Fruit fly (Drosophila melanogaster) whole organism, embryonic: ENCODE measurements around the gene CG17329.

Experiments
- Awh ChIP-seq: fragments of 200-800 bp; sonication (Bioruptor generic); IDR thresholded peaks from 2 replicates; pipeline ENCODE4, ENCODE4 v1.3.6; 2022; ENCODE audit warnings: missing biosample characterization, missing genetic modification characterization
- Bteb2 ChIP-seq: fragments of 200-800 bp; sonication (Bioruptor generic); optimal IDR thresholded peaks from 2 replicates; lab custom pipeline; 2016; ENCODE audit warnings: missing biosample characterization, missing genetic modification characterization
- CG10431 ChIP-seq: fragments of 200-800 bp; sonication (Bioruptor generic); optimal IDR thresholded peaks from 3 replicates; lab custom pipeline; 2018; ENCODE audit warnings: missing biosample characterization, mild to moderate bottlenecking, missing genetic modification characterization
- CG10543 ChIP-seq: fragments of 200-800 bp; sonication (Bioruptor generic); optimal IDR thresholded peaks from 3 replicates; lab custom pipeline; 2017; ENCODE audit warnings: missing biosample characterization, mild to moderate bottlenecking, missing genetic modification characterization, moderate library complexity
- CG10979 ChIP-seq: fragments of 200-800 bp; sonication (Bioruptor generic); optimal IDR thresholded peaks from 2 replicates; lab custom pipeline; 2018; ENCODE audit warnings: missing biosample characterization, mild to moderate bottlenecking, missing genetic modification characterization, moderate library complexity
- CG14860 ChIP-seq: fragments of 200-800 bp; sonication (Bioruptor generic); IDR thresholded peaks from 3 replicates; pipeline ENCODE4 v1.3.6; 2022; ENCODE audit warnings: missing biosample characterization, missing genetic modification characterization; ENCODE audit not compliant: partially characterized antibody
- CG16815 ChIP-seq: fragments of 200-800 bp; sonication (Bioruptor generic); optimal IDR thresholded peaks from 3 replicates; lab custom pipeline; 2017; ENCODE audit warnings: missing biosample characterization, mild to moderate bottlenecking, missing genetic modification characterization
- CG18476 ChIP-seq: fragments of 200-800 bp; sonication (Bioruptor generic); optimal IDR thresholded peaks from 2 replicates; lab custom pipeline; 2016; ENCODE audit warnings: missing biosample characterization, mild to moderate bottlenecking, missing genetic modification characterization
- CG2889 ChIP-seq: fragments of 200-800 bp; sonication (Bioruptor generic); IDR thresholded peaks from 3 replicates; pipeline ENCODE4 v1.3.6; 2022; ENCODE audit warnings: missing biosample characterization, missing genetic modification characterization
- CG30431 ChIP-seq: fragments of 200-800 bp; sonication (Bioruptor generic); optimal IDR thresholded peaks from 2 replicates; lab custom pipeline; 2017; ENCODE audit warnings: missing biosample characterization, missing genetic modification characterization
- CG32767 ChIP-seq: fragments of 200-800 bp; sonication (Bioruptor generic); IDR thresholded peaks from 2 replicates; pipeline ENCODE4 v1.3.6; 2022; ENCODE audit warnings: missing biosample characterization, missing genetic modification characterization
- CG32772 ChIP-seq: fragments of 200-800 bp; sonication (Bioruptor generic); IDR thresholded peaks from 2 replicates; pipeline ENCODE4 v1.3.6; 2022; ENCODE audit warnings: missing biosample characterization, missing genetic modification characterization
- CG33557 ChIP-seq: fragments of 200-800 bp; sonication (Bioruptor generic); optimal IDR thresholded peaks from 2 replicates; lab custom pipeline; 2019; ENCODE audit warnings: missing biosample characterization, mild to moderate bottlenecking, missing genetic modification characterization, moderate library complexity
- CG3995 ChIP-seq: fragments of 200-800 bp; sonication (Bioruptor generic); optimal IDR thresholded peaks from 3 replicates; lab custom pipeline; 2016; ENCODE audit warnings: missing biosample characterization, missing genetic modification characterization
- CG6689 ChIP-seq: fragments of 200-800 bp; sonication (Bioruptor generic); IDR thresholded peaks from 2 replicates; pipeline ENCODE4 v1.3.6; 2022; ENCODE audit warnings: missing biosample characterization, missing genetic modification characterization
- CG6765 ChIP-seq: fragments of 200-800 bp; sonication (Bioruptor generic); optimal IDR thresholded peaks from 3 replicates; lab custom pipeline; 2017; ENCODE audit warnings: missing biosample characterization, mild to moderate bottlenecking, missing genetic modification characterization
- CG7963 ChIP-seq: fragments of 200-800 bp; sonication (Bioruptor generic); IDR thresholded peaks from 3 replicates; pipeline ENCODE4 v1.3.6; 2022; ENCODE audit warnings: missing biosample characterization, missing genetic modification characterization; ENCODE audit not compliant: partially characterized antibody
- CG8089 ChIP-seq: fragments of 200-800 bp; sonication (Bioruptor generic); optimal IDR thresholded peaks from 3 replicates; lab custom pipeline; 2016; ENCODE audit warnings: missing biosample characterization, missing genetic modification characterization
- CG9437 ChIP-seq: fragments of 200-800 bp; sonication (Bioruptor generic); optimal IDR thresholded peaks from 2 replicates; lab custom pipeline; 2018; ENCODE audit warnings: missing biosample characterization, mild to moderate bottlenecking, missing genetic modification characterization
- CG9932 ChIP-seq: fragments of 200-800 bp; sonication (Bioruptor generic); IDR thresholded peaks from 2 replicates; pipeline ENCODE4 v1.3.6; 2022; ENCODE audit warnings: missing biosample characterization, missing genetic modification characterization
- D ChIP-seq, 2 experiments: fragments of 200-800 bp in 1 of 2; fragments of >200 bp in 1 of 2; sonication (Bioruptor generic) in 1 of 2; optimal IDR thresholded peaks; 2 replicates in 1 of 2; 3 replicates in 1 of 2; lab custom pipeline; 2017; ENCODE audit warnings: mild to moderate bottlenecking in 1 of 2, missing biosample characterization in 1 of 2, missing genetic modification characterization in 1 of 2, missing genetic modification reagents in 1 of 2
- Dbx ChIP-seq: fragments of 200-800 bp; sonication (Bioruptor generic); IDR thresholded peaks from 3 replicates; pipeline ENCODE4 v1.3.6; 2022; ENCODE audit warnings: missing biosample characterization, missing genetic modification characterization
- Doc2 ChIP-seq: fragments of 200-800 bp; sonication (Bioruptor generic); IDR thresholded peaks from 2 replicates; pipeline ENCODE4 v1.3.6; 2022; ENCODE audit warnings: missing biosample characterization, missing genetic modification characterization
- Drgx ChIP-seq: fragments of 200-800 bp; sonication (Bioruptor generic); IDR thresholded peaks from 2 replicates; pipeline ENCODE4 v1.3.6; 2022; ENCODE audit warnings: missing biosample characterization, missing genetic modification characterization
- HLH3B ChIP-seq: fragments of 200-800 bp; sonication (Bioruptor generic); IDR thresholded peaks from 2 replicates; pipeline ENCODE4 v1.3.6; 2022; ENCODE audit warnings: missing biosample characterization, missing genetic modification characterization
- HLH4C ChIP-seq: fragments of 200-800 bp; sonication (Bioruptor generic); IDR thresholded peaks from 3 replicates; pipeline ENCODE4 v1.3.6; 2022; ENCODE audit warnings: missing biosample characterization, missing genetic modification characterization; ENCODE audit not compliant: partially characterized antibody
- Hsf ChIP-seq: fragments of 200-800 bp; sonication (Bioruptor generic); optimal IDR thresholded peaks from 3 replicates; lab custom pipeline; 2016; ENCODE audit warnings: missing biosample characterization, missing genetic modification characterization
- Jarid2 ChIP-seq: fragments of 200-800 bp; sonication (Bioruptor generic); optimal IDR thresholded peaks from 3 replicates; lab custom pipeline; 2017; ENCODE audit warnings: mild to moderate bottlenecking, missing biosample characterization, missing genetic modification reagents, missing genetic modification characterization
- Kr ChIP-seq: fragments of 200-800 bp; sonication (Bioruptor generic); optimal IDR thresholded peaks from 2 replicates; lab custom pipeline; 2017; ENCODE audit warnings: missing biosample characterization, mild to moderate bottlenecking, missing genetic modification characterization
- Lim3 ChIP-seq: fragments of 200-800 bp; sonication (Bioruptor generic); IDR thresholded peaks from 2 replicates; pipeline ENCODE4 v1.3.6; 2022; ENCODE audit warnings: missing biosample characterization, missing genetic modification characterization
- Med ChIP-seq: fragments of 200-800 bp; sonication (Bioruptor generic); peaks from one replicate; lab custom pipeline; 2016; ENCODE audit warnings: missing biosample characterization, missing genetic modification characterization, mild to moderate bottlenecking, inconsistent platforms, moderate library complexity
- NK7.1 ChIP-seq: fragments of 200-800 bp; sonication (Bioruptor generic); optimal IDR thresholded peaks from 3 replicates; lab custom pipeline; 2016; ENCODE audit warnings: missing biosample characterization, missing genetic modification characterization
- Nf-YB ChIP-seq: fragments of 200-800 bp; sonication (Bioruptor generic); optimal IDR thresholded peaks from 3 replicates; lab custom pipeline; 2019; ENCODE audit warnings: missing biosample characterization, mild to moderate bottlenecking, missing genetic modification characterization, moderate library complexity
- cad ChIP-seq: fragments of >200 bp; optimal IDR thresholded peaks from 2 replicates; lab custom pipeline; 2017; ENCODE audit warnings: missing biosample characterization, missing genetic modification characterization
- cas ChIP-seq: fragments of 200-800 bp; sonication (Bioruptor generic); IDR thresholded peaks from 2 replicates; pipeline ENCODE4 v1.3.6; 2022; ENCODE audit warnings: missing biosample characterization, missing genetic modification characterization
- dati ChIP-seq: fragments of 200-800 bp; sonication (Bioruptor generic); IDR thresholded peaks from 2 replicates; pipeline ENCODE4 v1.3.6; 2022; ENCODE audit warnings: missing biosample characterization, missing genetic modification characterization
- emc ChIP-seq: fragments of 200-800 bp; sonication (Bioruptor generic); optimal IDR thresholded peaks from 2 replicates; lab custom pipeline; 2016; ENCODE audit warnings: missing biosample characterization, missing genetic modification characterization
- fd64A ChIP-seq: fragments of 200-800 bp; sonication (Bioruptor generic); optimal IDR thresholded peaks from 3 replicates; lab custom pipeline; 2018; ENCODE audit warnings: missing biosample characterization, mild to moderate bottlenecking, missing genetic modification characterization
- gsb ChIP-seq: fragments of 200-800 bp; sonication (Bioruptor generic); IDR thresholded peaks from 2 replicates; pipeline ENCODE4 v1.3.6; 2022; ENCODE audit warnings: missing biosample characterization, missing genetic modification characterization
- gsb-n ChIP-seq: fragments of 200-800 bp; sonication (Bioruptor generic); optimal IDR thresholded peaks from 3 replicates; lab custom pipeline; 2018; ENCODE audit warnings: missing biosample characterization, mild to moderate bottlenecking, missing genetic modification characterization
- hb ChIP-seq: fragments of 200-800 bp; sonication (Bioruptor generic); IDR thresholded peaks from 3 replicates; pipeline ENCODE4 v1.3.6; 2022; ENCODE audit warnings: missing biosample characterization, missing genetic modification characterization; ENCODE audit not compliant: partially characterized antibody
- hbn ChIP-seq: fragments of 200-800 bp; sonication (Bioruptor generic); IDR thresholded peaks from 2 replicates; pipeline ENCODE4 v1.3.6; 2022; ENCODE audit warnings: missing biosample characterization, missing genetic modification characterization; ENCODE audit not compliant: partially characterized antibody
- lmd ChIP-seq: fragments of 200-800 bp; sonication (Bioruptor generic); IDR thresholded peaks from 2 replicates; pipeline ENCODE4 v1.3.6; 2022; ENCODE audit warnings: missing biosample characterization, missing genetic modification characterization
- nerfin-2 ChIP-seq: fragments of 200-800 bp; sonication (Bioruptor generic); IDR thresholded peaks from 2 replicates; pipeline ENCODE4 v1.3.6; 2022; ENCODE audit warnings: missing biosample characterization, missing genetic modification characterization; ENCODE audit not compliant: partially characterized antibody
- nom ChIP-seq: fragments of 200-800 bp; sonication (Bioruptor generic); optimal IDR thresholded peaks from 2 replicates; lab custom pipeline; 2017; ENCODE audit warnings: missing biosample characterization, missing genetic modification characterization, mild to moderate bottlenecking, moderate library complexity, missing genetic modification reagents
- so ChIP-seq: fragments of 200-800 bp; sonication (Bioruptor generic); IDR thresholded peaks from 3 replicates; pipeline ENCODE4 v1.3.6; 2022; ENCODE audit warnings: missing biosample characterization, missing genetic modification characterization
- tio ChIP-seq: fragments of 200-800 bp; sonication (Bioruptor generic); optimal IDR thresholded peaks from 2 replicates; lab custom pipeline; 2017; ENCODE audit warnings: missing biosample characterization, missing genetic modification characterization, inconsistent platforms
- vfl ChIP-seq: fragments of 200-800 bp; sonication (Bioruptor generic); optimal IDR thresholded peaks from 2 replicates; lab custom pipeline; 2016; ENCODE audit warnings: missing biosample characterization, missing genetic modification characterization
- vvl ChIP-seq: fragments of 200-800 bp; sonication (Bioruptor generic); IDR thresholded peaks from 2 replicates; pipeline ENCODE4 v1.3.6; 2022; ENCODE audit warnings: missing biosample characterization, missing genetic modification characterization
- z ChIP-seq: fragments of 200-800 bp; sonication (Bioruptor generic); IDR thresholded peaks from 3 replicates; pipeline ENCODE4 v1.3.6; 2022; ENCODE audit warnings: missing biosample characterization, missing genetic modification characterization

Gene CG17329

DNA sequence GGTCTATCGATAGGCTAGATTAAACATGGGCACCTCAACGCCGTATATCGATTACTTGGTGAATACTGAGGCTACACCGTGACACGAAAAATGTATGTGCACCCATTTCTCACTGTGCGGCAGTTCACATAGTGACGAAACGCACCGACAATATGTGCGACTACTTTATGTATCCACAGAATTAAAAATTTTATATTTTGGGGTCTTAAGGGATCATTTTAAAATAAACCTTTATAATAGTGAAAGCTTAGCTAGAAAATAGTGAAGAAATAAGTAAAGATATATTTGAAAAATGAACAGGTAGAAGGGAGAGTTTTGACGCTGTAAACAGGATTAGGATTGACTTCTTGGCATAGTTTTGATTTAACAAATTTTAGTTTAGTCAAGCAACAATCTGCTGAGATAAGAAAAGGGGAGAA is 38.0 kb downstream of the CG17329 start, which contains the start of gene mRpL4 (continued):
- TF ChIP-seq fd64A (GFP tag; lab: Kevin White, UChicago) = no peak
- no peak for TF ChIP-seq cad (GFP tag; lab: Kevin White, UChicago)
- TF ChIP-seq Dbx (GFP tag; lab: Robert Waterston, UW) = peak; percentile 66; the same call in 1 of the 3 replicates
- no peak for TF ChIP-seq emc (GFP tag; lab: Kevin White, UChicago)
- no peak for TF ChIP-seq Med (GFP tag; lab: Kevin White, UChicago)
- TF ChIP-seq CG14860 (GFP tag; lab: Robert Waterston, UW) = peak; percentile 99
- TF ChIP-seq CG3995 (GFP tag; lab: Kevin White, UChicago) = peak; percentile 87
- TF ChIP-seq vvl (GFP tag; lab: Robert Waterston, UW) = peak; percentile 69
- TF ChIP-seq Kr (GFP tag; lab: Kevin White, UChicago) = no peak
- peak; percentile 81 for TF ChIP-seq Hsf (GFP tag; lab: Kevin White, UChicago)
- TF ChIP-seq z (GFP tag; lab: Robert Waterston, UW) = no peak
- no peak for TF ChIP-seq so (GFP tag; lab: Robert Waterston, UW)
- TF ChIP-seq CG32767 (GFP tag; lab: Robert Waterston, UW) = peak; percentile 78
- peak; percentile 95 for TF ChIP-seq CG7963 (GFP tag; lab: Robert Waterston, UW)
- 0 out of 2 replicates have a peak, but pooled peaks have one; percentile 20 for TF ChIP-seq Awh (GFP tag; lab: Robert Waterston, UW)
- TF ChIP-seq Jarid2 = no peak
- TF ChIP-seq tio (GFP tag; lab: Kevin White, UChicago) = peak; percentile 53
- no peak for TF ChIP-seq NK7.1 (GFP tag; lab: Kevin White, UChicago)
- peak; percentile 87 for TF ChIP-seq CG9932 (GFP tag; lab: Robert Waterston, UW)
- no peak for TF ChIP-seq Doc2 (GFP tag; lab: Robert Waterston, UW)
- peak; percentile 76 for TF ChIP-seq lmd (GFP tag; lab: Robert Waterston, UW)
- TF ChIP-seq gsb (GFP tag; lab: Robert Waterston, UW) = peak; percentile 14; the same call in 1 of the 2 replicates
- TF ChIP-seq hb (GFP tag; lab: Robert Waterston, UW) = peak; percentile 99
- TF ChIP-seq Drgx (GFP tag; lab: Robert Waterston, UW) = no peak; the same call in 1 of the 2 replicates
- peak; percentile 6 for TF ChIP-seq Nf-YB (GFP tag; lab: Kevin White, UChicago)
- TF ChIP-seq cas (GFP tag; lab: Robert Waterston, UW) = peak; percentile 64; the same call in 1 of the 2 replicates
- peak; percentile 59 for TF ChIP-seq Bteb2 (GFP tag; lab: Kevin White, UChicago)
- TF ChIP-seq CG10979 = peak; percentile 50
- TF ChIP-seq dati (GFP tag; lab: Robert Waterston, UW) = no peak
- TF ChIP-seq gsb-n (tag; lab: Kevin White, UChicago) = peak; percentile 32
- TF ChIP-seq CG6689 (GFP tag; lab: Robert Waterston, UW) = peak; percentile 55; the same call in 1 of the 2 replicates
- TF ChIP-seq nom = no peak
- peak; percentile 4 for TF ChIP-seq CG33557 (GFP tag; lab: Kevin White, UChicago)
- TF ChIP-seq hbn (GFP tag; lab: Robert Waterston, UW) = peak; percentile 99
- 0 out of 3 replicates have a peak, but pooled peaks have one; percentile 42 for TF ChIP-seq CG2889 (GFP tag; lab: Robert Waterston, UW)
- peak; percentile 43 for TF ChIP-seq CG18476
- peak; percentile 98 for TF ChIP-seq nerfin-2 (GFP tag; lab: Robert Waterston, UW)
- TF ChIP-seq CG9437 = peak; percentile 27
- TF ChIP-seq CG10543 (GFP tag; lab: Kevin White, UChicago) = peak; percentile 25
- TF ChIP-seq CG8089 (GFP tag; lab: Kevin White, UChicago) = peak; percentile 71
- peak; percentile 42 for TF ChIP-seq CG16815 (GFP tag; lab: Kevin White, UChicago)
- no peak for TF ChIP-seq Lim3
- peak; percentile 48; the same call in 1 of the 2 replicates for TF ChIP-seq HLH3B (GFP tag; lab: Robert Waterston, UW)
- TF ChIP-seq D (optimal IDR thresholded peaks at IDR 0.05; lab: Kevin White, UChicago) = no peak
- TF ChIP-seq D (GFP tag; optimal IDR thresholded peaks at IDR 0.05; lab: Kevin White, UChicago) = no peak
- peak; percentile 88 for TF ChIP-seq vfl (GFP tag; lab: Kevin White, UChicago)
- TF ChIP-seq CG10431 = no peak
- no peak for TF ChIP-seq CG6765
- peak; percentile 97 for TF ChIP-seq HLH4C
- peak; percentile 73; the same call in 1 of the 2 replicates for TF ChIP-seq CG32772 (GFP tag; lab: Robert Waterston, UW)
- TF ChIP-seq CG30431 (GFP tag; lab: Kevin White, UChicago) = no peak
